Fruit fly (Drosophila melanogaster): Measurements from ENCODE around the gene CG33257.

dm6 chr3L:16369526-16369925, 23.4 kb downstream of the CG33257 start, which contains the start of gene CG18814:
- TF ChIP-seq Clk (GFP tag; optimal IDR thresholded peaks at IDR 0.05) (no peak), bab1 (GFP tag; optimal IDR thresholded peaks at IDR 0.05) (no peak), kay (GFP tag; ENCODE audit: borderline replicate concordance) (no peak), CG12768 (GFP tag; optimal IDR thresholded peaks at IDR 0.05) (no peak), tj (GFP tag; optimal IDR thresholded peaks at IDR 0.05) (no peak), pad (GFP tag; optimal IDR thresholded peaks at IDR 0.05) (no peak), Hr96 (GFP tag; optimal IDR thresholded peaks at IDR 0.05) (no peak), toe (GFP tag; optimal IDR thresholded peaks at IDR 0.05) (no peak), CG14711 (tag; optimal IDR thresholded peaks at IDR 0.05) (no peak), CG7045 (GFP tag; optimal IDR thresholded peaks at IDR 0.05) (no peak)
